Worm (Caenorhabditis elegans) whole organism, late embryonic: ENCODE results near the gene cth-2.

Source experiments
- C08G9.2 ChIP-seq: sonication (generic microtip); optimal IDR thresholded peaks from 2 replicates; lab custom pipeline; 2016; ENCODE audit warnings: mild to moderate bottlenecking, missing genetic modification characterization, moderate library complexity, missing compliant biosample characterization
- C38D4.7 ChIP-seq: fragments of 200-800 bp; sonication (Bioruptor generic); optimal IDR thresholded peaks from 2 replicates; lab custom pipeline; 2018; ENCODE audit warnings: mild to moderate bottlenecking, missing genetic modification characterization, moderate library complexity, missing compliant biosample characterization
- F13H6.1 ChIP-seq: sonication (generic microtip); optimal IDR thresholded peaks from 2 replicates; lab custom pipeline; 2016; ENCODE audit warnings: missing genetic modification characterization, missing compliant biosample characterization
- K09A11.1 ChIP-seq: sonication (generic microtip); optimal IDR thresholded peaks from 2 replicates; lab custom pipeline; 2017; ENCODE audit warnings: antibody characterized with exemption, mild to moderate bottlenecking, missing genetic modification characterization, missing compliant biosample characterization; ENCODE audit not compliant: insufficient read depth
- T23F11.4 ChIP-seq: fragments of 200-800 bp; sonication (Bioruptor generic); optimal IDR thresholded peaks from 2 replicates; lab custom pipeline; 2018; ENCODE audit warnings: mild to moderate bottlenecking, missing genetic modification characterization, missing compliant biosample characterization
- ahr-1 ChIP-seq: sonication (generic microtip); optimal IDR thresholded peaks from 2 replicates; lab custom pipeline; 2016; ENCODE audit warnings: missing genetic modification characterization, missing compliant biosample characterization
- ama-1 ChIP-seq: fragments of 150-350 bp; optimal IDR thresholded peaks from 2 replicates; lab custom pipeline; 2014
- ceh-14 ChIP-seq: sonication (generic microtip); optimal IDR thresholded peaks from 2 replicates; lab custom pipeline; 2016; ENCODE audit warnings: missing genotype, missing genetic modification characterization, missing compliant biosample characterization
- ceh-18 ChIP-seq: sonication (generic microtip); optimal IDR thresholded peaks from 2 replicates; lab custom pipeline; 2016; ENCODE audit warnings: missing genetic modification characterization, missing compliant biosample characterization
- ceh-19 ChIP-seq: fragments of 200-800 bp; sonication (Bioruptor generic); optimal IDR thresholded peaks from 2 replicates; lab custom pipeline; 2018; ENCODE audit warnings: mild to moderate bottlenecking, missing genetic modification characterization, missing compliant biosample characterization
- ceh-30 ChIP-seq: fragments of 150-350 bp; optimal IDR thresholded peaks from 2 replicates; lab custom pipeline; 2014; ENCODE audit warnings: missing biosample characterization, missing genetic modification characterization
- ceh-45 ChIP-seq: fragments of 200-800 bp; sonication (Bioruptor generic); IDR thresholded peaks from 2 replicates; pipeline ENCODE4 v1.3.6; 2022; ENCODE audit warnings: missing genetic modification reagents, missing genetic modification characterization, missing compliant biosample characterization
- ceh-48 ChIP-seq: sonication (generic microtip); optimal IDR thresholded peaks from 2 replicates; lab custom pipeline; 2016; ENCODE audit warnings: missing genetic modification characterization, inconsistent platforms, missing compliant biosample characterization
- dmd-4 ChIP-seq: sonication (generic microtip); optimal IDR thresholded peaks from 2 replicates; lab custom pipeline; 2016; ENCODE audit warnings: borderline replicate concordance, missing genetic modification characterization, missing compliant biosample characterization
- dve-1 ChIP-seq: sonication (generic microtip); optimal IDR thresholded peaks from 2 replicates; lab custom pipeline; 2017; ENCODE audit warnings: antibody characterized with exemption, mild to moderate bottlenecking, missing genetic modification characterization, missing compliant biosample characterization
- elt-2 ChIP-seq: sonication (generic microtip); optimal IDR thresholded peaks from 2 replicates; lab custom pipeline; 2016; ENCODE audit warnings: missing genetic modification reagents, missing genetic modification characterization, missing compliant biosample characterization
- eyg-1 ChIP-seq: sonication (generic microtip); optimal IDR thresholded peaks from 2 replicates; lab custom pipeline; 2016; ENCODE audit warnings: missing genotype, missing genetic modification characterization, missing compliant biosample characterization
- fax-1 ChIP-seq: sonication (generic microtip); optimal IDR thresholded peaks from 2 replicates; lab custom pipeline; 2016; ENCODE audit warnings: missing genotype, missing genetic modification characterization, missing compliant biosample characterization
- gmeb-2 ChIP-seq: sonication (generic microtip); optimal IDR thresholded peaks from 2 replicates; lab custom pipeline; 2016; ENCODE audit warnings: missing genetic modification characterization, inconsistent platforms, missing compliant biosample characterization
- hlh-13 ChIP-seq: fragments of 200-800 bp; sonication (Bioruptor generic); optimal IDR thresholded peaks from 2 replicates; lab custom pipeline; 2018; ENCODE audit warnings: mild to moderate bottlenecking, missing genetic modification characterization, missing compliant biosample characterization
- hlh-8 ChIP-seq: sonication (generic microtip); optimal IDR thresholded peaks from 2 replicates; lab custom pipeline; 2016; ENCODE audit warnings: missing genotype, missing genetic modification characterization, missing compliant biosample characterization
- lin-11 ChIP-seq: fragments of 200-800 bp; sonication (Bioruptor generic); optimal IDR thresholded peaks from 2 replicates; lab custom pipeline; 2018; ENCODE audit warnings: mild to moderate bottlenecking, missing genetic modification characterization, missing compliant biosample characterization
- nhr-232 ChIP-seq: sonication (generic microtip); optimal IDR thresholded peaks from 2 replicates; lab custom pipeline; 2016; ENCODE audit warnings: missing genetic modification characterization, missing compliant biosample characterization
- pag-3 ChIP-seq: sonication (generic microtip); optimal IDR thresholded peaks from 2 replicates; lab custom pipeline; 2016; ENCODE audit warnings: missing compliant biosample characterization, missing genetic modification characterization, borderline replicate concordance
- pha-4 ChIP-seq: fragments of 150-350 bp; optimal IDR thresholded peaks from 2 replicates; lab custom pipeline; 2018; ENCODE audit warnings: missing biosample characterization, missing genetic modification reagents, missing genetic modification characterization
- pqm-1 ChIP-seq: sonication (generic microtip); optimal IDR thresholded peaks from 2 replicates; lab custom pipeline; 2016; ENCODE audit warnings: missing genetic modification characterization, missing compliant biosample characterization
- ref-2 ChIP-seq: sonication (generic microtip); optimal IDR thresholded peaks from 2 replicates; lab custom pipeline; 2016; ENCODE audit warnings: missing genetic modification characterization, missing compliant biosample characterization
- rnt-1 ChIP-seq: sonication (generic microtip); optimal IDR thresholded peaks from 2 replicates; lab custom pipeline; 2016; ENCODE audit warnings: missing genetic modification characterization, missing compliant biosample characterization
- sdc-2 ChIP-seq: sonication (generic microtip); optimal IDR thresholded peaks from 2 replicates; lab custom pipeline; 2016; ENCODE audit warnings: missing genotype, missing genetic modification characterization, missing compliant biosample characterization
- sox-2 ChIP-seq: fragments of 200-800 bp; sonication (Bioruptor generic); IDR thresholded peaks from 2 replicates; pipeline ENCODE4 v1.3.6; 2022; ENCODE audit warnings: missing genetic modification reagents, missing genetic modification characterization, missing compliant biosample characterization
- sox-4 ChIP-seq: sonication (generic microtip); optimal IDR thresholded peaks from 2 replicates; lab custom pipeline; 2017; ENCODE audit warnings: mild to moderate bottlenecking, missing genetic modification characterization, inconsistent platforms, missing compliant biosample characterization
- syd-9 ChIP-seq: sonication (generic microtip); optimal IDR thresholded peaks from 2 replicates; lab custom pipeline; 2016; ENCODE audit warnings: mild to moderate bottlenecking, missing genetic modification characterization, moderate library complexity, missing compliant biosample characterization
- tbx-2 ChIP-seq: sonication (generic microtip); optimal IDR thresholded peaks from 2 replicates; lab custom pipeline; 2016; ENCODE audit warnings: missing genetic modification characterization, missing compliant biosample characterization
- unc-3 ChIP-seq, 2 experiments: fragments of 200-800 bp in 1 of 2; sonication (Bioruptor generic) in 1 of 2; sonication (generic microtip) in 1 of 2; conservative IDR thresholded peaks in 1 of 2; optimal IDR thresholded peaks in 1 of 2; 2 replicates each; pipeline versions ENCODE4 v1.3.6 to Lab custom; 2016 to 2022; ENCODE audit warnings: missing compliant biosample characterization in 2 of 2, missing genetic modification characterization in 2 of 2, missing genetic modification reagents in 1 of 2
- unc-86 ChIP-seq: sonication (generic microtip); optimal IDR thresholded peaks from 2 replicates; lab custom pipeline; 2016; ENCODE audit warnings: missing genetic modification characterization, missing compliant biosample characterization
- ztf-16 ChIP-seq: sonication (generic microtip); optimal IDR thresholded peaks from 2 replicates; lab custom pipeline; 2017; ENCODE audit warnings: missing genetic modification characterization, missing compliant biosample characterization

Gene cth-2

DNA sequence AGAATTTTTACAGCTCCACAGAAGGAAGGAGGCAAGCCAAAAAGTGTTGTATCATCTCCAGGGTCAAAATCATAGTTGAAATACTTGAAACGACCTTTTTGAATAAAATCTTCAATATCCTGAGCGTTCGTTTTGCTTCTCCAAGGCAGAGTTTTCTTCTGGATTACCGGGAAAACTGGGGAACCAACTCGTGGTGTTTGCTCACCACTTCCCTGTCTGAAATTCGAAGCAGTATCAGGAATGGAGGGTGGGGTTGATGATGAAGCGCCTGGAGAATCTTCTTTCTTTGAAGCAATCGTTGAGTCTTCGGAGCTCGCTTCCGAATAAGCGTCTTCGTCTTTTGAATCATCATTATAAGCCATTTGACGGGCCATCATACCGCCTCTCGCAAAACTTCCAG, 45.4 kb upstream of the cth-2 start:
- TF ChIP-seq unc-86 (tag; lab: Kevin White, UChicago) (no peak), ztf-16 (tag; lab: Kevin White, UChicago) (no peak), K09A11.1 (tag; lab: Kevin White, UChicago) (no peak), C08G9.2 (no peak), hlh-8 (tag; lab: Kevin White, UChicago) (no peak), ahr-1 (tag; lab: Kevin White, UChicago) (no peak), pag-3 (tag; lab: Kevin White, UChicago) (no peak), pqm-1 (tag; lab: Kevin White, UChicago) (no peak), hlh-13 (GFP tag; lab: Kevin White, UChicago) (no peak), gmeb-2 (tag; lab: Kevin White, UChicago) (no peak), F13H6.1 (tag; lab: Kevin White, UChicago) (no peak), lin-11 (tag; lab: Kevin White, UChicago) (no peak), T23F11.4 (GFP tag; lab: Kevin White, UChicago) (no peak), ref-2 (tag; lab: Kevin White, UChicago) (no peak), pha-4 (tag; lab: Kevin White, UChicago) (no peak), C38D4.7 (no peak), ceh-19 (GFP tag; lab: Kevin White, UChicago) (no peak), dve-1 (tag; lab: Kevin White, UChicago) (no peak)

ce11 chrII:7102288-7102687, 44.5 kb upstream of the cth-2 start:
- TF ChIP-seq sox-2: no peak
- TF ChIP-seq ceh-30 (tag; lab: Kevin White, UChicago): no peak
- TF ChIP-seq hlh-8 (tag; lab: Kevin White, UChicago): no peak
- no peak for TF ChIP-seq ref-2 (tag; lab: Kevin White, UChicago)
- TF ChIP-seq syd-9 (tag; lab: Kevin White, UChicago): no peak
- TF ChIP-seq elt-2: no peak
- no peak for TF ChIP-seq rnt-1 (tag; lab: Kevin White, UChicago)
- TF ChIP-seq T23F11.4 (GFP tag; lab: Kevin White, UChicago): no peak
- TF ChIP-seq ztf-16 (tag; lab: Kevin White, UChicago): no peak
- no peak for TF ChIP-seq unc-3 (GFP tag; conservative IDR thresholded peaks at IDR 0.05; lab: Robert Waterston, UW)
- TF ChIP-seq unc-3 (tag; optimal IDR thresholded peaks at IDR 0.05; lab: Kevin White, UChicago): no peak

DNA sequence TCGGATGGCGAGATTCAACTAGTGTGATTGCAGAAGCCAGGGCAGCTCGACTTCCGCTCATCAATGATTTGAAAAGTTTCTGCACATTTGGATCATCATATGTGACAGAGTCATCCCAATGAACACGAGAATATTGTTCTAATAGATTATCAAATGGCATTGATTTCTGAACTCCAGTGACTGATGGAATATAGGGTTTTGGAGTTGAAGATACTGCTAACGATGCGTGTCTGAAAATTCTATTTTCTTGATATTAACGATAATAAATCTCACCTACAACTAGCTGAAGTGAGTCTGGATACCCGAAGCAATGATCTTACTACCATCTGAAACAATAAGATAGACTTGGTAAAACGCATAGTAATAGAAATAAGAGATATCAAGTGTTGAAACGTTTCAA, 43.1 kb upstream of the cth-2 start, which contains the start of gene mmaa-1:
mmaa-1 (minus strand) TSS at position 328 of the 400 bp plus-strand sequence.
- TF ChIP-seq ceh-14 (tag; lab: Kevin White, UChicago): no peak
- no peak for TF ChIP-seq rnt-1 (tag; lab: Kevin White, UChicago)
- no peak for TF ChIP-seq sox-4 (tag; lab: Kevin White, UChicago)
- no peak for TF ChIP-seq sdc-2 (tag; lab: Kevin White, UChicago)
- TF ChIP-seq fax-1 (tag; lab: Kevin White, UChicago): no peak
- TF ChIP-seq ceh-18 (tag; lab: Kevin White, UChicago): no peak
- TF ChIP-seq nhr-232: no peak
- no peak for TF ChIP-seq dmd-4
- no peak for TF ChIP-seq ceh-19 (GFP tag; lab: Kevin White, UChicago)
- no peak for TF ChIP-seq pqm-1 (tag; lab: Kevin White, UChicago)

DNA sequence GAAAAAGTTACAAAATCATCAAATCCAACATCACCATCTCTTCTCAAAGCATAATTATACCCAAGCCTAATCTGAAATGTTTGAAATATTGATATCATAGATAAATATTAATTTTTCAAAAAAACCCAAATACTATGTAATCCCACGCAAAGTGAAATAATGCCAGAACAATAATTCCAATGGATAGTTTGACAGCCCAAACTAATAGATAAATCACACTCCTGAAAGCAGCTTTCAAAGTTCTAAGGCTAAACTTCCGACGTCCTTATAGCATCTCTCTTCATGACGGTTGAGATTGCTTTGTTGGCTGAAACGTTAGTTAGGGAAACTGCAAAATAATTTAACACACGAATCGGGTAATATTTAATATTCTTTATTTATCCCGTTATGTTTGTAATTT, 41.5 kb upstream of the cth-2 start:
- TF ChIP-seq tbx-2 (tag; lab: Kevin White, UChicago): no peak
- no peak for TF ChIP-seq ceh-48 (tag; lab: Kevin White, UChicago)
- TF ChIP-seq ceh-45: no peak
- TF ChIP-seq eyg-1 (tag; lab: Kevin White, UChicago): no peak
- TF ChIP-seq ama-1: no peak
- TF ChIP-seq, all 69 proteins: peak for 0
